Worm (Caenorhabditis elegans): ENCODE measurements around the gene pfd-4.

ce11 chrIV:11276026-11276425, 39.0 kb upstream of the pfd-4 start:
- TF ChIP-seq lin-39 (tag; optimal IDR thresholded peaks at IDR 0.05) (no peak), lin-38 (GFP tag; IDR thresholded peaks at IDR 0.05) (no peak)

All from whole organism, L4 larva.